Worm (Caenorhabditis elegans) whole organism, young adult: Measurements from ENCODE around the gene eas-1.

Experiments
- B0035.1 ChIP-seq: sonication (generic microtip); optimal IDR thresholded peaks from 2 replicates; lab custom pipeline; 2016; ENCODE audit warnings: missing genetic modification characterization, mild to moderate bottlenecking, missing compliant biosample characterization, missing genotype, missing genetic modification reagents
- chd-7 ChIP-seq: sonication (generic microtip); optimal IDR thresholded peaks from 2 replicates; lab custom pipeline; 2016; ENCODE audit warnings: mild to moderate bottlenecking, missing genetic modification characterization, moderate library complexity, missing compliant biosample characterization
- madf-8 ChIP-seq: fragments of 200-800 bp; sonication (Bioruptor generic); conservative IDR thresholded peaks from 2 replicates; pipeline ENCODE4 v1.3.6; 2022; ENCODE audit warnings: missing genetic modification reagents, missing genetic modification characterization, missing compliant biosample characterization
- nhr-90 ChIP-seq: sonication (generic microtip); optimal IDR thresholded peaks from 2 replicates; lab custom pipeline; 2016; ENCODE audit warnings: missing genotype, mild to moderate bottlenecking, missing genetic modification characterization, missing compliant biosample characterization
- snpc-1.3 ChIP-seq: sonication (generic microtip); optimal IDR thresholded peaks from 2 replicates; lab custom pipeline; 2017; ENCODE audit warnings: missing genetic modification characterization, mild to moderate bottlenecking, missing compliant biosample characterization, antibody characterized with exemption, moderate library complexity, missing genotype, missing genetic modification reagents; ENCODE audit not compliant: insufficient read depth
- snpc-3.4 ChIP-seq: sonication (generic microtip); optimal IDR thresholded peaks from 2 replicates; lab custom pipeline; 2017; ENCODE audit warnings: missing genetic modification characterization, mild to moderate bottlenecking, missing compliant biosample characterization, antibody characterized with exemption, moderate library complexity, missing genotype, missing genetic modification reagents

DNA sequence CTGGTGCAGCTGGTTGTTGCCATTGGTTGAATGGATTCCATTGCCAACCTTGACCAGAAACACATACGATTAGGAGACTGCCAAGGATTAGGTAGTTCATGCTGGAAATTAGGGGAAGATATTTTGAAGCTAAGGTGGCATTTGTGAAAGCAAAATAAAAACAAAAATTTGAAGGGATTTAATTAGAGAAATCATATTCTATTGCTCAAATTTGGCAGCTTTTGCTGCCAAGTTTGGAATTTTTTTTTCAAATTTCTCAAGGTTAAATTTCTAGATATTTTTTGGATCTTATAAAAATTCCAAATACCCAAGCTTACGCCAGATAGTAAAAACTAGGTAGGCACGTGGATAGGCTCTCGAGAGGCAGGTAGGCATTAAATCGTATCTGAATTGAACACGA is 31.1 kb downstream of the eas-1 start, which contains the start of gene F26G1.5:
- TF ChIP-seq madf-8 (GFP tag; lab: Robert Waterston, UW): no peak
- TF ChIP-seq snpc-1.3 (tag; lab: Kevin White, UChicago): no peak
- no peak for TF ChIP-seq chd-7
- TF ChIP-seq nhr-90: no peak
- TF ChIP-seq B0035.1 (tag; lab: Kevin White, UChicago): no peak
- TF ChIP-seq snpc-3.4 (tag; lab: Kevin White, UChicago): no peak
